Worm (Caenorhabditis elegans): ENCODE results near the gene mec-15.

The mec-15 gene

DNA sequence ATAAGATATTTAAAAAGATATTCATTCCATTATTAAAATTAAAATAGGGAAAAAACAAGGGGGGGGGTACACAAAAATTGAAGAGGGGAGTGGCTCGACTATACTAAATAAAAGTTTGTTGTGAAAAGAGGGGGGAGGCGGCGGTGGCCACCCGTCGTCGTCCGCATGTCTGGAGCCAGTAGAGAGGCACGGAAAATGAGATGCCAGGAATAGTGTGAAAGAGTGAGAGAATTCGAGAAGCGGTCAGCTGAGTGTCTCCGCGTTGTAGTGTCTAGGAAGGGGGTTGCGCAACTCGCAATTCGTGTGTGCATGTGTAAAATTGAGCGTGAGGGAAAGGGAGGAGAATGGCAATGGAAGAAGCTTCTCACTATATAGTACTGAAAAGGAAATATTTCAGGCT is 37.2 kb downstream of the mec-15 start:
- TF ChIP-seq let-526 (GFP tag; IDR thresholded peaks at IDR 0.05) (no peak), bed-1 (GFP tag; IDR thresholded peaks at IDR 0.05) (no peak), egl-44 (GFP tag; IDR thresholded peaks at IDR 0.05) (no peak), sea-2 (GFP tag; IDR thresholded peaks at IDR 0.05) (no peak), ceh-100 (GFP tag; IDR thresholded peaks at IDR 0.05) (no peak), ama-1 (optimal IDR thresholded peaks at IDR 0.05) (no peak), ama-1 (GFP tag; optimal IDR thresholded peaks at IDR 0.05) (no peak), mel-28 (tag; optimal IDR thresholded peaks at IDR 0.05; ENCODE audit: borderline replicate concordance) (no peak), aptf-3 (GFP tag; IDR thresholded peaks at IDR 0.05) (no peak), cebp-1 (GFP tag; IDR thresholded peaks at IDR 0.05) (no peak), cebp-1 (tag; optimal IDR thresholded peaks at IDR 0.05) (peak; percentile 24), ztf-25 (GFP tag; IDR thresholded peaks at IDR 0.05) (no peak), zfh-2 (GFP tag; conservative IDR thresholded peaks at IDR 0.05) (peak; percentile 55; the same call in 1 of the 2 replicates), Y67H2A.10 (GFP tag; conservative IDR thresholded peaks at IDR 0.05) (no peak), pha-4 (tag; optimal IDR thresholded peaks at IDR 0.05) (no peak)

DNA sequence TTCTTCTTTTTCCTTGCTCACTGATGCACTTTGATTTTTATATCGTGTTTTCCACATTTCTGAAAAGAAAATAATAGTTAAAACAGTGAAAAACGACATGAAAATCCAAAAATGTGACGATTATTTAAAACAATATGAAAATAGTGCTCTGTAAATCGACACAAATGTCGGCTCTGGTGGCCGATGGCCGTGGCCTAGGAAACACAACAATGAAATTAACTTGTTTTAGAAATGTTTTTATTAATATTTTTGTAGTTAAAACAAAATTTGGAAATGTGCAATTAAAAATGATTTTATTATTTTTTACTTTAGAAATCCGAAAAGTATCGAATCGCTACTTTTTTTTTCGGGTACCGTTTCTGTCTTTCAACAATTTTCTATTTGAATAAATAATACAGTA is 38.7 kb downstream of the mec-15 start, which contains the start of gene arv-1:
Gene arv-1 (minus strand): TSS at position 65 of the 400 bp plus-strand sequence.
- TF ChIP-seq ceh-27 (GFP tag; optimal IDR thresholded peaks at IDR 0.05) (peak; percentile 49), attf-5 (GFP tag; optimal IDR thresholded peaks at IDR 0.05) (peak; percentile 13), hmg-1.2 (GFP tag; IDR thresholded peaks at IDR 0.05) (peak; percentile 52; the same call in 1 of the 2 replicates), ceh-100 (GFP tag; IDR thresholded peaks at IDR 0.05) (peak; percentile 11; the same call in 1 of the 2 replicates), somi-1 (GFP tag; optimal IDR thresholded peaks at IDR 0.05) (no peak), B0019.2 (GFP tag; conservative IDR thresholded peaks at IDR 0.05) (peak; percentile 63; the same call in 1 of the 2 replicates), dox-1 (GFP tag; IDR thresholded peaks at IDR 0.05) (peak; percentile 61; the same call in 1 of the 2 replicates), fkh-3 (tag; optimal IDR thresholded peaks at IDR 0.05) (no peak), ztf-18 (tag; optimal IDR thresholded peaks at IDR 0.05) (peak; percentile 17), nhr-90 (tag; optimal IDR thresholded peaks at IDR 0.05) (no peak), nhr-80 (tag; optimal IDR thresholded peaks at IDR 0.05) (peak; percentile 12), ztf-26 (tag; optimal IDR thresholded peaks at IDR 0.05) (no peak), ZK185.1 (tag; optimal IDR thresholded peaks at IDR 0.05; ENCODE audit: poor library complexity, severe bottlenecking) (peak; percentile 51), zim-3 (tag; optimal IDR thresholded peaks at IDR 0.05) (no peak), F23B12.7 (tag; optimal IDR thresholded peaks at IDR 0.05; ENCODE audit: insufficient read depth) (peak; percentile 9), snpc-4 (GFP tag; optimal IDR thresholded peaks at IDR 0.05) (no peak), snpc-4 (tag; optimal IDR thresholded peaks at IDR 0.05) (peak in 1 of 4 experiments; percentile 6), pbrm-1 (GFP tag; IDR thresholded peaks at IDR 0.05) (no peak), him-1 (tag; optimal IDR thresholded peaks at IDR 0.05) (peak; percentile 11), unc-130 (GFP tag; optimal IDR thresholded peaks at IDR 0.05) (peak; percentile 1)

DNA sequence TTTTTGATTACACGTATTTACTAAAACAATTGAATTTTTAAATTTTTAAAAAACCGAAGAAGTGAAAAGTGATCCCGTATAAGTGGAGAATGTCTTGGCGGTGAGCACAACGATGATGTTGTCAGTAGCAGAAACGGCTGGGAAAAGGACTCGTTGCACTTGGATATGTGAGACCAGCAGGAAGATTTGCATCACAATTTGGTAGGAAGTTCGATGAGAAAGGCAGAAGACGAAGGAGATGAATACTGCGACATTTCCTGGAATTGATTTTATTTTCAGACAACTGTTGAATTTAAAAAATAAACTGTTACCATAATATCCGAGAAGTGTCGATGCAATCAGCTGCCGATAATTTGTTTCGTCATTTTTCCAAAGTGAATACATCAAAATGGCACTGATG is 39.6 kb downstream of the mec-15 start, which contains the start of gene R05H5.4:
Gene R05H5.4 (minus strand): TSS at position 101 of the 400 bp plus-strand sequence.
- TF ChIP-seq unc-62 (GFP tag; optimal IDR thresholded peaks at IDR 0.05) (no peak), madf-3 (GFP tag; IDR thresholded peaks at IDR 0.05) (0 out of 2 replicates have a peak, but pooled peaks have one; percentile 33), snpc-1.1 (tag; optimal IDR thresholded peaks at IDR 0.05; ENCODE audit: insufficient read depth) (no peak)

Measured in whole organism, young adult.